Fruit fly (Drosophila melanogaster) whole organism, embryonic: ENCODE results near the gene CG34183.

Source experiments
- B-H1 ChIP-seq: fragments of 200-800 bp; sonication (Bioruptor generic); IDR thresholded peaks from 3 replicates; pipeline ENCODE4 v1.3.6; 2022; ENCODE audit warnings: missing biosample characterization, missing genetic modification characterization
- B-H2 ChIP-seq: fragments of 200-800 bp; sonication (Bioruptor generic); optimal IDR thresholded peaks from 2 replicates; lab custom pipeline; 2018; ENCODE audit warnings: missing biosample characterization, mild to moderate bottlenecking, missing genetic modification characterization
- Bgb ChIP-seq: fragments of 200-800 bp; sonication (Bioruptor generic); IDR thresholded peaks from 2 replicates; pipeline ENCODE4 v1.3.6; 2022; ENCODE audit warnings: missing biosample characterization, missing genetic modification characterization; ENCODE audit not compliant: partially characterized antibody
- CG12659 ChIP-seq: fragments of 200-800 bp; sonication (Bioruptor generic); optimal IDR thresholded peaks from 3 replicates; lab custom pipeline; 2017; ENCODE audit warnings: mild to moderate bottlenecking, missing biosample characterization, missing genetic modification reagents, missing genetic modification characterization
- CG13287 ChIP-seq: fragments of 200-800 bp; sonication (Bioruptor generic); IDR thresholded peaks from 2 replicates; pipeline ENCODE4 v1.3.6; 2022; ENCODE audit warnings: missing biosample characterization, missing genetic modification characterization; ENCODE audit not compliant: partially characterized antibody
- CG14441 ChIP-seq: fragments of 200-800 bp; sonication (Bioruptor generic); IDR thresholded peaks from 2 replicates; pipeline ENCODE4 v1.3.6; 2022; ENCODE audit warnings: missing biosample characterization, missing genetic modification characterization
- CG15011 ChIP-seq: fragments of 200-800 bp; sonication (Bioruptor generic); optimal IDR thresholded peaks from 3 replicates; lab custom pipeline; 2018; ENCODE audit warnings: missing biosample characterization, mild to moderate bottlenecking, missing genetic modification characterization
- CG1603 ChIP-seq: fragments of 200-800 bp; sonication (Bioruptor generic); optimal IDR thresholded peaks from 2 replicates; lab custom pipeline; 2019; ENCODE audit warnings: missing biosample characterization, mild to moderate bottlenecking, missing genetic modification characterization, moderate library complexity
- CG17359 ChIP-seq: fragments of 200-800 bp; sonication (Bioruptor generic); optimal IDR thresholded peaks from 3 replicates; lab custom pipeline; 2018; ENCODE audit warnings: missing biosample characterization, mild to moderate bottlenecking, missing genetic modification characterization, moderate library complexity
- CG31224 ChIP-seq: fragments of 200-800 bp; sonication (Bioruptor generic); IDR thresholded peaks from 2 replicates; pipeline ENCODE4 v1.3.6; 2022; ENCODE audit warnings: missing biosample characterization, missing genetic modification characterization
- CG31365 ChIP-seq: fragments of 200-800 bp; sonication (Bioruptor generic); optimal IDR thresholded peaks from 2 replicates; lab custom pipeline; 2018; ENCODE audit warnings: missing biosample characterization, mild to moderate bottlenecking, missing genetic modification characterization
- CG32532 ChIP-seq: fragments of 200-800 bp; sonication (Bioruptor generic); IDR thresholded peaks from 2 replicates; pipeline ENCODE4 v1.3.6; 2022; ENCODE audit warnings: missing biosample characterization, missing genetic modification characterization
- CG34422 ChIP-seq: fragments of 200-800 bp; sonication (Bioruptor generic); IDR thresholded peaks from 3 replicates; pipeline ENCODE4 v1.3.6; 2022; ENCODE audit warnings: missing biosample characterization, missing genetic modification characterization
- CG6791 ChIP-seq: fragments of 200-800 bp; sonication (Bioruptor generic); IDR thresholded peaks from 3 replicates; pipeline ENCODE4 v1.3.6; 2022; ENCODE audit warnings: missing biosample characterization, missing genetic modification characterization; ENCODE audit not compliant: partially characterized antibody
- CG8944 ChIP-seq: fragments of 200-800 bp; sonication (Bioruptor generic); optimal IDR thresholded peaks from 3 replicates; lab custom pipeline; 2016; ENCODE audit warnings: missing biosample characterization, missing genetic modification characterization
- CG9797 ChIP-seq: fragments of 200-800 bp; sonication (Bioruptor generic); optimal IDR thresholded peaks from 3 replicates; lab custom pipeline; 2018; ENCODE audit warnings: missing biosample characterization, mild to moderate bottlenecking, missing genetic modification characterization
- Deaf1 ChIP-seq: fragments of 200-800 bp; optimal IDR thresholded peaks from 3 replicates; lab custom pipeline; 2019; ENCODE audit warnings: missing biosample characterization, mild to moderate bottlenecking, missing genetic modification characterization, moderate library complexity
- E2f2 ChIP-seq: fragments of 200-800 bp; sonication (Bioruptor generic); IDR thresholded peaks from 2 replicates; pipeline ENCODE4 v1.3.6; 2022; ENCODE audit warnings: missing biosample characterization, missing genetic modification characterization
- Ets65A ChIP-seq: fragments of 200-800 bp; sonication (Bioruptor generic); peaks from one replicate; lab custom pipeline; 2016; ENCODE audit warnings: missing biosample characterization, missing genetic modification characterization
- Fer3 ChIP-seq: fragments of 200-800 bp; sonication (Bioruptor generic); optimal IDR thresholded peaks from 2 replicates; lab custom pipeline; 2018; ENCODE audit warnings: missing biosample characterization, mild to moderate bottlenecking, missing genetic modification characterization, moderate library complexity
- Hand ChIP-seq: fragments of 200-800 bp; sonication (Bioruptor generic); optimal IDR thresholded peaks from 2 replicates; lab custom pipeline; 2017; ENCODE audit warnings: mild to moderate bottlenecking, missing biosample characterization, missing genetic modification reagents, missing genetic modification characterization
- Hsf ChIP-seq: fragments of 200-800 bp; sonication (Bioruptor generic); optimal IDR thresholded peaks from 3 replicates; lab custom pipeline; 2016; ENCODE audit warnings: missing biosample characterization, missing genetic modification characterization
- MBD-R2 ChIP-seq: fragments of 200-800 bp; sonication (Bioruptor generic); IDR thresholded peaks from 2 replicates; pipeline ENCODE4 v1.3.6; 2022; ENCODE audit warnings: missing biosample characterization, missing genetic modification characterization
- MTF-1 ChIP-seq: fragments of 200-800 bp; sonication (Bioruptor generic); optimal IDR thresholded peaks from 2 replicates; lab custom pipeline; 2018; ENCODE audit warnings: missing biosample characterization, mild to moderate bottlenecking, missing genetic modification characterization, borderline replicate concordance
- NFAT ChIP-seq: fragments of 200-800 bp; sonication (Bioruptor generic); IDR thresholded peaks from 2 replicates; pipeline ENCODE4 v1.3.6; 2022; ENCODE audit warnings: missing biosample characterization, missing genetic modification characterization
- Sry-δ ChIP-seq: fragments of 200-800 bp; sonication (Bioruptor generic); optimal IDR thresholded peaks from 2 replicates; lab custom pipeline; 2016; ENCODE audit warnings: missing biosample characterization, missing genetic modification characterization
- Ssrp ChIP-seq: fragments of 200-800 bp; sonication (Bioruptor generic); optimal IDR thresholded peaks from 2 replicates; lab custom pipeline; 2018; ENCODE audit warnings: missing biosample characterization, mild to moderate bottlenecking, missing genetic modification characterization, moderate library complexity
- abd-A ChIP-seq: fragments of 200-800 bp; sonication (Bioruptor generic); optimal IDR thresholded peaks from 3 replicates; lab custom pipeline; 2019; ENCODE audit warnings: missing biosample characterization, mild to moderate bottlenecking, missing genetic modification characterization, moderate library complexity
- bbx ChIP-seq: fragments of 200-800 bp; sonication (Bioruptor generic); IDR thresholded peaks from 2 replicates; pipeline ENCODE4 v1.3.6; 2022; ENCODE audit warnings: missing biosample characterization, missing genetic modification characterization; ENCODE audit not compliant: partially characterized antibody
- cas ChIP-seq: fragments of 200-800 bp; sonication (Bioruptor generic); IDR thresholded peaks from 2 replicates; pipeline ENCODE4 v1.3.6; 2022; ENCODE audit warnings: missing biosample characterization, missing genetic modification characterization
- caup ChIP-seq: fragments of 200-800 bp; sonication (Bioruptor generic); optimal IDR thresholded peaks from 3 replicates; lab custom pipeline; 2017; ENCODE audit warnings: missing biosample characterization, mild to moderate bottlenecking, missing genetic modification characterization, moderate library complexity; ENCODE audit not compliant: severe bottlenecking
- chinmo ChIP-seq: fragments of 200-800 bp; sonication (Bioruptor generic); IDR thresholded peaks from 4 replicates; pipeline ENCODE4 v1.3.6; 2022; ENCODE audit warnings: missing biosample characterization, missing genetic modification characterization; ENCODE audit not compliant: partially characterized antibody
- dm ChIP-seq: fragments of 200-800 bp; sonication (Bioruptor generic); optimal IDR thresholded peaks from 3 replicates; lab custom pipeline; 2016; ENCODE audit warnings: missing biosample characterization, missing genetic modification characterization
- dpn ChIP-seq, 2 experiments: fragments of 200-800 bp; sonication (Bioruptor generic); optimal IDR thresholded peaks; 3 replicates each; lab custom pipeline; 2016; ENCODE audit warnings: missing biosample characterization in 2 of 2, missing genetic modification characterization in 2 of 2
- emc ChIP-seq: fragments of 200-800 bp; sonication (Bioruptor generic); optimal IDR thresholded peaks from 2 replicates; lab custom pipeline; 2016; ENCODE audit warnings: missing biosample characterization, missing genetic modification characterization
- grau ChIP-seq: fragments of 200-800 bp; optimal IDR thresholded peaks from 3 replicates; lab custom pipeline; 2019; ENCODE audit warnings: missing biosample characterization, mild to moderate bottlenecking, missing genetic modification characterization, moderate library complexity
- gsb ChIP-seq: fragments of 200-800 bp; sonication (Bioruptor generic); IDR thresholded peaks from 2 replicates; pipeline ENCODE4 v1.3.6; 2022; ENCODE audit warnings: missing biosample characterization, missing genetic modification characterization
- gt ChIP-seq: fragments of 200-800 bp; sonication (Bioruptor generic); IDR thresholded peaks from 2 replicates; pipeline ENCODE4 v1.3.6; 2022; ENCODE audit warnings: missing biosample characterization, missing genetic modification characterization
- inv ChIP-seq: fragments of 200-800 bp; sonication (Bioruptor generic); IDR thresholded peaks from 2 replicates; pipeline ENCODE4 v1.3.6; 2022; ENCODE audit warnings: missing biosample characterization, missing genetic modification characterization; ENCODE audit not compliant: partially characterized antibody
- lmd ChIP-seq: fragments of 200-800 bp; sonication (Bioruptor generic); IDR thresholded peaks from 2 replicates; pipeline ENCODE4 v1.3.6; 2022; ENCODE audit warnings: missing biosample characterization, missing genetic modification characterization
- nom ChIP-seq: fragments of 200-800 bp; sonication (Bioruptor generic); optimal IDR thresholded peaks from 2 replicates; lab custom pipeline; 2017; ENCODE audit warnings: missing biosample characterization, missing genetic modification characterization, mild to moderate bottlenecking, moderate library complexity, missing genetic modification reagents
- pan ChIP-seq, 4 experiments: fragments of >200 bp in 3 of 4; fragments of 200-800 bp in 1 of 4; sonication (Bioruptor generic) in 1 of 4; optimal IDR thresholded peaks in 3 of 4; IDR thresholded peaks in 1 of 4; 2 replicates each; pipeline versions ENCODE4 v1.3.6 to Lab custom; 2017 to 2022; ENCODE audit warnings: missing biosample characterization in 2 of 4, missing genetic modification characterization in 2 of 4, mixed read lengths in 1 of 4
- pho ChIP-seq: fragments of 200-800 bp; sonication (Bioruptor generic); optimal IDR thresholded peaks from 2 replicates; lab custom pipeline; 2016; ENCODE audit warnings: missing biosample characterization, missing genetic modification characterization
- phol ChIP-seq: fragments of 200-800 bp; sonication (Bioruptor generic); optimal IDR thresholded peaks from 3 replicates; lab custom pipeline; 2018; ENCODE audit warnings: missing biosample characterization, mild to moderate bottlenecking, missing genetic modification characterization, moderate library complexity
- repo ChIP-seq: fragments of 200-800 bp; sonication (Bioruptor generic); optimal IDR thresholded peaks from 2 replicates; lab custom pipeline; 2016; ENCODE audit warnings: missing biosample characterization, missing genetic modification characterization
- sc ChIP-seq, 3 experiments: fragments of >200 bp in 2 of 3; fragments of 200-800 bp in 1 of 3; sonication (Bioruptor generic) in 1 of 3; optimal IDR thresholded peaks; 2 replicates in 2 of 3; 3 replicates in 1 of 3; lab custom pipeline; 2017; ENCODE audit warnings: mild to moderate bottlenecking in 1 of 3, missing biosample characterization in 1 of 3, missing genetic modification characterization in 1 of 3, missing genetic modification reagents in 1 of 3
- sna ChIP-seq: fragments of 200-800 bp; sonication (Bioruptor generic); IDR thresholded peaks from 2 replicates; pipeline ENCODE4 v1.3.6; 2022; ENCODE audit warnings: missing biosample characterization, missing genetic modification characterization; ENCODE audit not compliant: partially characterized antibody
- unpg ChIP-seq: fragments of 200-800 bp; sonication (Bioruptor generic); optimal IDR thresholded peaks from 3 replicates; lab custom pipeline; 2018; ENCODE audit warnings: missing biosample characterization, mild to moderate bottlenecking, missing genetic modification characterization, moderate library complexity
- vvl ChIP-seq: fragments of 200-800 bp; sonication (Bioruptor generic); IDR thresholded peaks from 2 replicates; pipeline ENCODE4 v1.3.6; 2022; ENCODE audit warnings: missing biosample characterization, missing genetic modification characterization

CG34183 gene

DNA sequence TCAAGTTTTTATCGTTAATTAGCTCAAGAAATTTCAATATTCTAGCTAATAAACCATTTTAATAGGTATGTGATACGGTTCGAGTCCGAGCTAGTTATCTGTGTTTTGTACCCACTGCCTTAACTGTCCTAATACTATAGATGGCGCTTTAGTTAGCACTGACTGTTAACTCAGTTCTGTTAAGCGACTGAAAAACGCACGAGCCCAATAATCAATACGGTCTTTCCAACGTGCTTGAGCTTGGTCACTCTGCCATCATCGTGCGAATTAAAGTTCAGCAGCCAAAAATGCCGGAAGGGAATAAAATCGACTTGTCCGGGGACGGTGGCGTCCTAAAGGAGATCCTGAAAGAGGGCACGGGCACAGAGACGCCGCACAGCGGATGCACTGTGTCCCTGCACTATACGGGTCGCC lies 2.7 kb downstream of the CG34183 start, which contains the start of gene Fkbp59 (continued):
- TF ChIP-seq CG1603 (tag; lab: Kevin White, UChicago) (peak; percentile 63), Hand (GFP tag; lab: Kevin White, UChicago) (no peak), CG6791 (peak; percentile 94), lmd (GFP tag; lab: Robert Waterston, UW) (no peak), CG13287 (GFP tag; lab: Robert Waterston, UW) (peak; percentile 82), B-H2 (GFP tag; lab: Kevin White, UChicago) (peak; percentile 24), CG34422 (peak; percentile 54; the same call in 1 of the 3 replicates), CG8944 (no peak), Hsf (GFP tag; lab: Kevin White, UChicago) (peak; percentile 17), Sry-δ (GFP tag; lab: Kevin White, UChicago) (peak; percentile 16), unpg (GFP tag; lab: Kevin White, UChicago) (no peak), MBD-R2 (GFP tag; lab: Robert Waterston, UW) (peak; percentile 90), CG31224 (GFP tag; lab: Robert Waterston, UW) (no peak), sna (GFP tag; lab: Robert Waterston, UW) (peak; percentile 69), NFAT (GFP tag; lab: Robert Waterston, UW) (peak; percentile 27; the same call in 1 of the 2 replicates), CG31365 (tag; lab: Kevin White, UChicago) (peak; percentile 19), E2f2 (GFP tag; lab: Robert Waterston, UW) (peak; percentile 54), MTF-1 (GFP tag; lab: Kevin White, UChicago) (peak; percentile 92), CG32532 (GFP tag; lab: Robert Waterston, UW) (peak; percentile 15; the same call in 1 of the 2 replicates), pho (GFP tag; lab: Kevin White, UChicago) (no peak), nom (GFP tag; lab: Kevin White, UChicago) (peak; percentile 22), Ssrp (tag; lab: Kevin White, UChicago) (no peak), bbx (GFP tag; lab: Robert Waterston, UW) (peak; percentile 82), dpn (GFP tag; optimal IDR thresholded peaks at IDR 0.05; lab: Kevin White, UChicago) (peak in 1 of 2 experiments; percentile 4), inv (peak; percentile 55), CG12659 (GFP tag; lab: Kevin White, UChicago) (peak; percentile 37), emc (GFP tag; lab: Kevin White, UChicago) (no peak), sc (optimal IDR thresholded peaks at IDR 0.05; lab: Kevin White, UChicago) (no peak), sc (GFP tag; optimal IDR thresholded peaks at IDR 0.05; lab: Kevin White, UChicago) (no peak), vvl (GFP tag; lab: Robert Waterston, UW) (0 out of 2 replicates have a peak, but pooled peaks have one; percentile 45), grau (tag; lab: Kevin White, UChicago) (peak; percentile 22), abd-A (tag; lab: Kevin White, UChicago) (peak; percentile 63), dm (GFP tag; lab: Kevin White, UChicago) (peak; percentile 66), repo (GFP tag; lab: Kevin White, UChicago) (no peak), Deaf1 (tag; lab: Kevin White, UChicago) (peak; percentile 6), CG9797 (GFP tag; lab: Kevin White, UChicago) (peak; percentile 63)

DNA sequence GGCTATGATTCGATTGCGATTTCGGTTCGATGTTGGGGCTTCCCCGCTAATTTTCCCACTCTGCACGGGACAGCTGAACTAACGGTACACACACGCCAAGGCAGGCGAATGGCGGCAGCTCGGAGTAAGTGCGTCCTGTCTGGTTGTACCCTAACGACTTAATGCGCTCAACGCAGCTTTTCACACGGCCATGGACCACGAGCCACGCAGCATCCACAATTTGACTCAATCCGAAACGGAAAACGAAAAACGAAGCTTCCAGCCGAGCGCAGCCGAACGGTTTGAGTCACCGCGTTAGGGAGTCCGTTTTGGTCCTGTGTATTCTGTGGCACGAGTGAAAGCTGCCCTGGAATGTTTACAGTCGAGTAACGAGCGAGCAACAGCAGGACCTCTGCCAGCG lies 4.5 kb downstream of the CG34183 start, which contains the start of gene nAChRalpha6:
nAChRalpha6 (minus strand) TSS at position 165 of the 400 bp plus-strand sequence.
- no peak for TF ChIP-seq cas (GFP tag; lab: Robert Waterston, UW)
- TF ChIP-seq Bgb (GFP tag; lab: Robert Waterston, UW), result peak; percentile 57; the same call in 1 of the 2 replicates
- no peak for TF ChIP-seq caup
- 0 out of 4 replicates have a peak, but pooled peaks have one; percentile 54 for TF ChIP-seq chinmo
- TF ChIP-seq Fer3 (tag; lab: Kevin White, UChicago), result no peak
- no peak for TF ChIP-seq gt
- TF ChIP-seq phol (tag; lab: Kevin White, UChicago), result no peak
- peak; percentile 10 for TF ChIP-seq Ets65A (GFP tag; lab: Kevin White, UChicago)
- no peak for TF ChIP-seq gsb (GFP tag; lab: Robert Waterston, UW)
- TF ChIP-seq B-H1 (GFP tag; lab: Robert Waterston, UW), result no peak
- no peak for TF ChIP-seq CG17359 (tag; lab: Kevin White, UChicago)
- TF ChIP-seq pan (optimal IDR thresholded peaks at IDR 0.05; lab: Kevin White, UChicago), result no peak
- peak in 1 of 2 experiments; percentile 5 for TF ChIP-seq pan (GFP tag; optimal IDR thresholded peaks at IDR 0.05 in 1 of 2, IDR thresholded peaks at IDR 0.05 in 1 of 2)
- no peak for TF ChIP-seq CG14441 (GFP tag; lab: Robert Waterston, UW)
- no peak for TF ChIP-seq CG15011 (GFP tag; lab: Kevin White, UChicago)
